Worm (Caenorhabditis elegans): Measurements from ENCODE around the gene F13H10.9.

F13H10.9 gene

ce11 chrIV:11037118-11037719 is 35.5 kb downstream of the F13H10.9 start:
- TF ChIP-seq lsl-1 (GFP tag; optimal IDR thresholded peaks at IDR 0.05) (no peak), atf-7 (tag; optimal IDR thresholded peaks at IDR 0.05) (peak; percentile 16), madf-6 (GFP tag; IDR thresholded peaks at IDR 0.05) (peak; percentile 52; the same call in 1 of the 2 replicates), tbp1 (GFP tag; optimal IDR thresholded peaks at IDR 0.05) (peak; percentile 7), athp-1 (tag; optimal IDR thresholded peaks at IDR 0.05) (peak; percentile 16), F49E8.2 (tag; optimal IDR thresholded peaks at IDR 0.05; ENCODE audit: insufficient read depth) (peak; percentile 24), ekl-4 (GFP tag; IDR thresholded peaks at IDR 0.05) (0 out of 2 replicates have a peak, but pooled peaks have one; percentile 16), nhr-80 (tag; optimal IDR thresholded peaks at IDR 0.05) (peak; percentile 67), B0336.3 (GFP tag; IDR thresholded peaks at IDR 0.05) (peak; percentile 71), ccch-3 (GFP tag; optimal IDR thresholded peaks at IDR 0.05) (no peak), pbrm-1 (GFP tag; IDR thresholded peaks at IDR 0.05) (no peak), Y53G8AR.9 (GFP tag; conservative IDR thresholded peaks at IDR 0.05) (peak; percentile 71), snpc-4 (GFP tag; optimal IDR thresholded peaks at IDR 0.05) (no peak), snpc-4 (tag; optimal IDR thresholded peaks at IDR 0.05) (no peak), ztf-18 (tag; optimal IDR thresholded peaks at IDR 0.05) (peak; percentile 7), hsf-1 (GFP tag; IDR thresholded peaks at IDR 0.05) (peak; percentile 35; the same call in 1 of the 2 replicates)

ce11 chrIV:11038218-11038617 is 36.5 kb downstream of the F13H10.9 start:
- TF ChIP-seq xnd-1 (tag; optimal IDR thresholded peaks at IDR 0.05) (peak; percentile 64), nfyb-1 (GFP tag; IDR thresholded peaks at IDR 0.05) (no peak), F33H1.4 (GFP tag; IDR thresholded peaks at IDR 0.05) (peak; percentile 78), madf-8 (GFP tag; conservative IDR thresholded peaks at IDR 0.05) (0 out of 2 replicates have a peak, but pooled peaks have one; percentile 18), repo-1 (tag; optimal IDR thresholded peaks at IDR 0.05) (no peak), cebp-1 (GFP tag; IDR thresholded peaks at IDR 0.05) (no peak), cebp-1 (tag; optimal IDR thresholded peaks at IDR 0.05) (no peak), madf-6 (GFP tag; IDR thresholded peaks at IDR 0.05) (peak; percentile 61), dpl-1 (GFP tag; optimal IDR thresholded peaks at IDR 0.05) (no peak), lsl-1 (GFP tag; optimal IDR thresholded peaks at IDR 0.05) (peak; percentile 76)

ce11 chrIV:11038618-11038664 is 36.7 kb downstream of the F13H10.9 start, which contains the start of gene kdin-1:
kdin-1 (plus strand) TSS chrIV:11038655.
- TF ChIP-seq nfya-2 (GFP tag; IDR thresholded peaks at IDR 0.05) (no peak), rec-8 (tag; optimal IDR thresholded peaks at IDR 0.05) (no peak), B0261.1 (tag; optimal IDR thresholded peaks at IDR 0.05) (no peak), madf-8 (GFP tag; conservative IDR thresholded peaks at IDR 0.05) (no peak), nfyb-1 (GFP tag; IDR thresholded peaks at IDR 0.05) (no peak), nhr-179 (tag; optimal IDR thresholded peaks at IDR 0.05) (no peak), ceh-100 (GFP tag; IDR thresholded peaks at IDR 0.05) (no peak), ceh-58 (GFP tag; IDR thresholded peaks at IDR 0.05) (no peak)

ce11 chrIV:11038665-11039064 is 37.0 kb downstream of the F13H10.9 start:
- TF ChIP-seq dpff-1 (tag; optimal IDR thresholded peaks at IDR 0.05) (no peak), hmg-1.2 (GFP tag; IDR thresholded peaks at IDR 0.05) (peak; percentile 58; the same call in 1 of the 2 replicates)

- TF ChIP-seq ztf-3 (GFP tag; optimal IDR thresholded peaks at IDR 0.05), result no peak
- TF ChIP-seq F57C9.4 (tag; optimal IDR thresholded peaks at IDR 0.05), result no peak
- no peak for TF ChIP-seq D2030.7 (GFP tag; IDR thresholded peaks at IDR 0.05)
- TF ChIP-seq B0336.3 (GFP tag; IDR thresholded peaks at IDR 0.05), result no peak
- no peak for TF ChIP-seq dpl-1 (GFP tag; optimal IDR thresholded peaks at IDR 0.05)
- no peak for TF ChIP-seq nhr-120 (GFP tag; IDR thresholded peaks at IDR 0.05)
Measured at ce11 chrIV:11044377-11044776, 42.7 kb downstream of the F13H10.9 start.
